Fruit fly (Drosophila melanogaster) whole organism: Measurements from ENCODE around the gene CG10019.

Experiments used
- CG8478 ChIP-seq: fragments of >200 bp; optimal IDR thresholded peaks from 2 replicates; lab custom pipeline; 2018; ENCODE audit warnings: inconsistent platforms
- usp ChIP-seq: fragments of >200 bp; optimal IDR thresholded peaks from 2 replicates; lab custom pipeline; 2017; ENCODE audit warnings: missing biosample characterization, missing genetic modification characterization, mixed read lengths

DNA sequence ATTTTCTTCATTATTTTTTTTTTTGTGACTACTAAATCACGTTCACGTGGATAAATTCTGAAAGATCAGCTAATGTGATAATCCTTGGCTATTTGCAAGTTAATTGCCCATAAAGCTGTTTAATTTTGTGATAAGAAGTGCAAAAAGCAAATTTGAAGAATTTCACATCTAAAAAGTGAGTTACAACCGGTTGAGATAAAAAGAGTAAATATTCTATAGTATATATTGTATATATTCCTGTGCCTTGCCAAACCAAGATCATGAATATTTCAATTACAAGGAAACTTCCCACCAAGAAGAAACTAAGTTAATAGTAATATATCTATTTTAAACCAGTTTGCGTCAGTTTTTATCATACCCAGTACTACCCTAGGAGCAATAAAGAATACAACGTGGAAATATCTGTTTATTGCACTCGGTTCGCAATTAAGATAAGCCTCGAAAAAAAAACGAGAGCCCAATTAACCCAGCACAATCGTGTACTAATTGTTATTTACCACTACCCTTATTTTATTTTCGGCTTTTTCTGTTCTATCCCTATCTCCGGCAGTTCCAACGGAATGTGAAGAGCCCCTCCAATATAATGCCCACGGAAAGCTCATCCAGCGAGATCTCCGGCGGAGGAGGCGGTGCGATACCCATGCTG lies 49.0 kb downstream of the CG10019 start:
- TF ChIP-seq usp (GFP tag; lab: Kevin White, UChicago): no peak
- no peak for TF ChIP-seq CG8478 (lab: Kevin White, UChicago)
